Worm (Caenorhabditis elegans) whole organism, L4/young adult: ENCODE data around the gene Y66D12A.10.

Experiments
- W03F9.2 ChIP-seq: fragments of 150-350 bp; optimal IDR thresholded peaks from 2 replicates; lab custom pipeline; 2014; ENCODE audit warnings: missing biosample characterization, missing genetic modification characterization
- dao-5 ChIP-seq: sonication (generic microtip); optimal IDR thresholded peaks from 2 replicates; lab custom pipeline; 2016; ENCODE audit warnings: missing genotype, missing genetic modification characterization, moderate library complexity, missing compliant biosample characterization
- him-1 ChIP-seq: sonication (generic microtip); optimal IDR thresholded peaks from 2 replicates; lab custom pipeline; 2016; ENCODE audit warnings: missing genotype, missing genetic modification reagents, missing genetic modification characterization, missing compliant biosample characterization

DNA sequence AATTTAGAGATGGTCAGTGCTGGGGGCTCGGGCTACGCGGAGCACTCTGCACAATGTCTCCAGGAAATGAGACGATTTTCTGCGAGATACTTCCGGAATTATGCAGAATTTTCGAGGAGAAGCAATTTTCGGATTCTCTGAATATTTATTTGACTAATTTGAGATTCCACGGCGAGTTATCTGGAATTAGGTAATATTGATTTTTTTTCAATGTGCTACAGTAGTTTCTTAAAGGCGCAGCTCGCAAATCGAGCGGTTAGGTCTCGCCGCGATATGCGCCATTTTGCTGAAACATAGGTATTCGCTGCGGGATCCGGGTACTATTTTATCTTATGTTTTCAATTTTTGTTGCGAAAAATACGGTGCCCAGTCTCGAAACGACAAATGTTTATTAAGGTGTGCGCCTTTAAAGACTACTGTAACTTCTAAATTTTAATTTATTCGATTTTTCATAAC lies 31.0 kb upstream of the Y66D12A.10 start, which contains the start of gene nrps-1:
- TF ChIP-seq dao-5 (tag; lab: Kevin White, UChicago) (no peak), him-1 (tag; lab: Kevin White, UChicago) (no peak), W03F9.2 (no peak)
